Fruit fly (Drosophila melanogaster): Measurements from ENCODE around the gene MED19.
A peak's percentile ranks its signal among the peaks of the same experiment; 100 is the strongest.
"Not testable (repeated sequence)": the region's sequence is repeated elsewhere in the genome, so short reads cannot be mapped to it uniquely, and the experiment has no call there.

Gene MED19

DNA sequence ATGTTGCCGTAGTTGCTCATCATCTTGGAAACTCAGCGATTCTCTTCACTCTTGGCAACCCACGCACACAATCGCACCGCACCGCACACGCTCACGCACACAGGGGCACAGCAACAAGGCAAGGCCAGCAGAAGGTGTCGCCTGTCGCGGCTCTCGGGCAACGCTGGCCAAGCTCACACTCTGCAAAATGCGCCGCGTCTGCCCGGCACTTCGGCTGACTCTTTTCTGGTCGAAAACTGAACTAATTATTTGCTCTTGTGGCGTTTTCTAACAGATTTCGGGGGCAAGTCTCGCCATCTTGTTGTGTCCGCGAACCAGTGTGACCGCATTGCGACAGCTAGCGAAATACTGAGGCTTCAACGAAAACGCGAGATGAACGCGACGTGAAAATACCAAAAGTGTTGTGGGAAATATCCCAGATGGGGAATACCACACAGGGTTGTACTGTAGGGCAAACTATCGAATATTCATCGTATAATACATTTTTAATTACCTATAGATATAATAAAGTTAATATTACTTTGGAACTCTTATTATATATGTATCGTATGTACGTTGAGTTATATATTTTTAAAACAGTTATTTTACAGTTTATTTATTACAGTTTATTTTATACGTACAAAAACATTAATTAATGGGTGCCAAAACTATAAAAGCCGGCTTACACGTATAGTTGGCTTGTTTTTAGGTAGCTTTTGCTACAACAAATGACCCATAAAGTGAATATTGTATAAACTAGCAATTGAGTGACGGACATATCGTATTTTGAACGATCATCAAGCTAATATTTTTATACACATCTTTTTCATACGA lies at the start of gene MED19, which contains the start of gene CG7430:
TSS of gene MED19 (minus strand) at position 333 of the 813 bp plus-strand sequence.
TSS of gene CG7430 (plus strand) at position 748 of the 813 bp plus-strand sequence.
- peak; percentile 19 to 28 for TF ChIP-seq CTCF (optimal IDR thresholded peaks at IDR 0.05)
- no peak for TF ChIP-seq CG8478 (optimal IDR thresholded peaks at IDR 0.05)

DNA sequence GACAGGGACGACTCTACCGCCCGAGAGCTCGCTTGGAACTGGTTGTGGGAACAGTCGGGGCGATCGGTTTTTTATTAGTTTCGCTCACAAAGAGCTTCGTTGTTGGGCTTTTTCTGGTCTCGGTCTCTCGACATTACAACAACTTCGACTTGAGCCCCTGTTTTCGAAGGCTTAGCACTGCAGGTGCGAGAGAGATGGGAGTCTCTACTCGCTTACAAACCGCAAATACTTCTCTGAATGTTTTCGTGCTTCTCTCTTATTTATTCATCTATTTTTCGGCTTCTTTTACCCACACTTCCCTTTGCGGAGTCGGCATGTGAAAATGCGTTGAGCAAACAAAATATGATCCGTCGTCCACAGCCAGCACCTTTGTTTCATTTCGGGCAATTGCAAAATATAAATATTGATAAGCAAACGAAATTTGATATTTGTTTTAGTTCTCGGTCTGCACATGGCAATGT lies 49.5 kb upstream of the MED19 start, which contains the start of gene Tsp74F:
TSS of gene Tsp74F (minus strand) at position 48 of the 461 bp plus-strand sequence.
- TF ChIP-seq CTCF (optimal IDR thresholded peaks at IDR 0.05) (no peak), CG8478 (optimal IDR thresholded peaks at IDR 0.05) (no peak)

DNA sequence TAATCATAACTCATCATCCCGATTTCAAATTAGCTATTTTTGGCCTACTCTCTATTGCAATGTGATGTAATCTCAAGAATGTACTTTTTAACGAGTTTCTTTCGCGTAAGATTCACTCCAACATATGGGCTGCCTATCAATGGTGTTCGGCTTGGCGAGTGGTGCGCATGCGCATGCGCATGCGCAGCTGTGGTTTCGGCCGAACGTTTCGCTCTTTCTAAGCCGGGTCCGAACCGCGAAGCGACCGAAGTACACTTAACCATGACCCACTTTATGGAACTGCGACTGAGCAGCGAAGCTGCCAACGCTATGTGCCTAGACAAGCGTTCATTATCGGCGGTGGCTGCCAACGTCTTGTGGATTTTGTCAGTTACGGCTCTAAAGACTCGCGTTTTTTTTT lies 47.4 kb upstream of the MED19 start:
- TF ChIP-seq CG8478 (optimal IDR thresholded peaks at IDR 0.05) (no peak), CTCF (optimal IDR thresholded peaks at IDR 0.05) (no peak)

DNA sequence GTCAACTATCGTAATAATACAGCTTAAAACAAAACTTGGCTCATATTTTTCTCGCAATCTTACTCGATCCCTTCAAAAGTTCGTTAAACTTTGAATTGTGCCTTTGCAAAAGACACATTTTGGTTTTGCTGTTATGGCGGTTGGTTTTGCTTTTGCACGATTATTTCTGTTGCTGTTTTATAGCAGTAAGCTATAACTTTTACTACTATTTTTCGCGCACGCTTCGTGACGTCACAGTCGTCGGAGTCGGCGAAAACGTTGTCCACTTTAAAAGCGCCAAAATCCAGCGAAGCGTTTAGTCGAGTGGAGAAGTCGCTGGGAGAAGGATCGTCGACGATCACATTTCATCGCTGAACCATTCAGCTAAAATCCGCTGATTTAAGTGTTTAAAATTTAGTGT lies 41.1 kb upstream of the MED19 start, which contains the start of gene CG7402:
TSS of gene CG7402 (plus strand) at position 313 of the 400 bp plus-strand sequence.
- TF ChIP-seq CG8478 (optimal IDR thresholded peaks at IDR 0.05), result no peak
- no peak for TF ChIP-seq CTCF (optimal IDR thresholded peaks at IDR 0.05)

DNA sequence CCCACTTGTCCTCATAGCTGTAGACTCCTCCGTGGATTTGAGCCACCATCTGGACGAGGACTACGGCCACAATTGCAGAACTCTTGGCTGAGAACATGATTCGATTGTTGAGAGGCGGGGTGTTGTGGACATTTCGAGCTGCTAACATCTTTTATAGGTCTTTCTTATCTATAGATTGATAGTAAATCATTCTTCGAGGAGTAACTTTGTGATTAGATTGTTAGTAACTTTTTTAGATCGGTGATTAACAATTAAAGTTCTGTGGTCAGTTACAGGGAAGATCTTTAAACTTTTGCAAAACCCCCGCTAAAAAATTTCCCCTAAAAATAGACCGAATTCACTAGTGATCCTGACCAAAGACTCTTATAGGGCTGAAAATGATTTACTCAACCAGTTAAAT lies 40.2 kb upstream of the MED19 start, which contains the start of gene CG16775:
TSS of gene CG16775 (minus strand) at position 101 of the 400 bp plus-strand sequence.
- no peak for TF ChIP-seq CG8478 (optimal IDR thresholded peaks at IDR 0.05)
- no peak for TF ChIP-seq CTCF (optimal IDR thresholded peaks at IDR 0.05)

DNA sequence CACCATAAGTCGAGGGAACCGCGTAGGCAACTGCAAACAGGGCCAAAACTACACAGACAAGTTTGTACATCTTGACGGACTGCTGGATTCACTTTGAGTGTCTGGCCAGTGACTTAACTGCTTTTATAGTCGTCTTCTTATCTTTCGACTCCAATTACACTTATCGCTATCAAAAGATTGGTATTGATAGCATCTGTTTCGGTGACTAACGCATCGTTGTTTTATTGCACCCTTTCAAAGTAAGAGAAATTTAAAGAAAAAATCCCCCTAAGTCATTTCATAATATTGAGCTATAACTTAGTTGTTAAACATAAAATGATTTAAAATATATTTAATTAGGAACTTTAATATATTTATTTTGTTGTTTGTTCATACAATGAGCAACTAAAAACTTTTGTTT lies 38.0 kb upstream of the MED19 start, which contains the start of gene CG5506:
TSS of gene CG5506 (minus strand) at position 101 of the 400 bp plus-strand sequence.
- no peak for TF ChIP-seq CTCF (optimal IDR thresholded peaks at IDR 0.05)
- TF ChIP-seq CG8478 (optimal IDR thresholded peaks at IDR 0.05), result no peak

DNA sequence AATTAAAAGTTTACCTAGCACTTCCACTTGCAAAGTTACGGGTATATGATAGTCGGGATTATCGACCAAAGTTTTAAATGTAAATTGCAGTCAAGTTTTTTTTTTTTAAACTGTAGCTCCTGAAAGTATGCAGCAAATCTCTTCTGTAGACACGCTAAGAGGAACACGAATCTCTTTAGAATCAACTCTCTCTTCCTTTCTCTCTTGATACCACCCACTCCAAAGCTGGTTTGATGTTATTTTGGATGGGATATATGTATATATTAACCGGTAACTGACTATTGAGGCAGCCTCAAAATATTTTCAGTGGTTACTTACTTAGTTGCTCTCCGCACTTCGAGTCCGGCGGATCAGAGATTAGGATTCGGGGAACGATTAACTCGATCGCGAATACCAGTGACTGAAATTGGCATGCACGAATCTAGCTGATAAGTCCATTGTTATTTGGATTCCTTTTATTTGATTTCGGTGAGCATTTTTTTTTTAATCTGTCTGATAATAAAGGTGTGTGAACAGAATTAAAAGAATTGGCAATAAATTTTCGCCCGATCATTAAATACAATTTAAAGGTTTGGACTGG lies 32.6 kb upstream of the MED19 start, which contains the start of gene CG7408:
TSS of gene CG7408 (plus strand) at position 316 of the 580 bp plus-strand sequence.
- TF ChIP-seq CG8478 (optimal IDR thresholded peaks at IDR 0.05) (no peak), CTCF (optimal IDR thresholded peaks at IDR 0.05) (no peak)

DNA sequence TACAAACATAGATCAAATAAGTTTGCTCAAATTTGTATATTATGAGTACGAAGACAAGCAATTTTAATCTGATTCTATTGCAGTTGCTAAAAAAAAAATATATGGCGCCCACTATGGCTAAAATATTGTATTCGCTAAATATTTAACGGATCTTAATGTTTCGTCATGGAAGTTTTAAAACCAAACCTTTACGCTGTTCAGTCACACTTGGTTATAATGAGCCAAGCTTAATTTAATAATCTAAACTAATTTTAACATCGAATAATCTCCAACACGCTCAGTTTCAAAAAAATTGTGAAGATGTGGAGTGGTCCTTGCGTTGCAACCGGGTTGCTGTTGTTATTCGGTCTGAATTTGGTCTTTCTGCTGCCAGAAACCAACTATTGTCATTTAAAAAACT lies 11.9 kb upstream of the MED19 start, which contains the start of gene CG34002:
TSS of gene CG34002 (plus strand) at position 301 of the 400 bp plus-strand sequence.
- not testable (repeated sequence) for TF ChIP-seq CTCF, CG8478 (optimal IDR thresholded peaks at IDR 0.05)

DNA sequence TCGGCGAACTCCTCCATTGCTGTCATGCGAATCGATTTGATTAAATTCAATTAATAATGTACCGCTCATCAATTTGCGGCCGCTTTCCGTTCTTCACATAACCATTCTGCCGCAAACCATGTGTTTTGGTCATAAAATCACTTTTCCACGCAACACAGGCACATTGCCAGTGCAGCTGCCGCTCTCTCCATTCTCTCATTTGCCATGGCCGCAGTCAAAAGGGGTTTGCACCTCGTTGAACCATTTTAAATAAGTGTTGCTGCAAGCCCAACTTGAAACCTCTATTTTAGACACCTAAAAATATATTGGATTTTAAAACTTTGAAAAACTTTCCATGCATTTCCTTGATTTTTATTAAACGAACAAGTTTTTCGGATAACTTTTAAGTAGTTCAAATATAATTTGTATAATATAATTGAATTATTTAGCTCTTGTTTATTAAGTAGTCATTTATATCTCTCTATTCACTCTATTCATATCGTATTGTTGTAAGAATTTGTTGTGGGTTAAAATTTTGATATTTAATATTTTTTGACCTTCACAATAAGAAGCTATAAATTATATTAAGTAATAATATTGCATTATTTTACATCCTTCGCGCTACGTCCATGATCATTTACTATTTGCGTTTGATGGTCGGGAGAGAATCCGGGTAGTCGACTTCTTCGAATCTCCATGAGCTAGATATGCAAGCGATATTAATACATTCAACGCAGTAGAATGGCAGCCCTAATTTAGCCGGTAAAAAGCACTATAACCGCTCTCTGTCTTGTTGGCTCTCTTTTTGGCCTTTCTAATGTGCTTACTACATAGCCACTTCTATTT lies 10.6 kb upstream of the MED19 start, which contains the start of gene CG5535:
TSS of gene CG5535 (minus strand) at position 140 of the 825 bp plus-strand sequence.
- no peak for TF ChIP-seq CG8478 (optimal IDR thresholded peaks at IDR 0.05)
- no peak for TF ChIP-seq CTCF (optimal IDR thresholded peaks at IDR 0.05)

DNA sequence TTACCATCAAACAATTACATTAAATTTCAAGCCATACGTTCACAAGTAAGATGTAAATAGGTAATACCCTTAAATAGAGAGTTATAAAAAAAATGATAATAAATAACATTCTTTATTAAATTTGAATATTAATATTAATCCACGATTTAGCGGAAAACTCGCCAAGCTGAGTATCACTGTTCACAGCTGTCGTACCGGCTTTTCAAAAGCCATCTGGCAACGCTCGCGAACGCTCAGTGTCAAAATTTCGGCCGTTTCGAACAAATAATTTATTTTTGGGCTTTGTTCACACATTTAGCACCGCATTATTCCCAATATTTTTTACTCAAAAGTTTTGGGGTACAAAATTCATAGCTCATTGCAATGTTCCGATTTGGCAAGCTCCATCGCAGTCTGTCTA lies 3.2 kb upstream of the MED19 start, which contains the start of gene TrpRS-m:
TSS of gene TrpRS-m (plus strand) at position 211 of the 400 bp plus-strand sequence.
- TF ChIP-seq CTCF (optimal IDR thresholded peaks at IDR 0.05) (no peak), CG8478 (optimal IDR thresholded peaks at IDR 0.05) (no peak)

DNA sequence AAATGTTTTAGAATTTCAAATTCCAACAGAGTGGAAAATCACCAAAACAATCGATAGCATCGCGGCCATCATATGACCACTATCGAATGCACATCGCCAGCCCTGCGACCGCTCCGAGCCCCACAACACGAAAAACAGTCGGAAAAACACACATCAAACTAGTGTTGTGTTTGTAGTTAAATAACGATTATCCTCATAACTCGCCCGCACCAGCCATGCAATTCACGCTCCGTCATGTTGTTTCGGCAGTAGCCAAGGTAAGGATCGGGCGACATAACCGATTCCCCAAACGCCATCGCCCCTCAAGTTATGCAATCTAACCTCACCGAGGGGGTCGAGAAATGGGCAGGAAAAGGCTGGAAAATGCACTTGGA lies 668 bp upstream of the MED19 start:
- TF ChIP-seq CTCF (optimal IDR thresholded peaks at IDR 0.05), result no peak
- no peak for TF ChIP-seq CG8478 (optimal IDR thresholded peaks at IDR 0.05)

DNA sequence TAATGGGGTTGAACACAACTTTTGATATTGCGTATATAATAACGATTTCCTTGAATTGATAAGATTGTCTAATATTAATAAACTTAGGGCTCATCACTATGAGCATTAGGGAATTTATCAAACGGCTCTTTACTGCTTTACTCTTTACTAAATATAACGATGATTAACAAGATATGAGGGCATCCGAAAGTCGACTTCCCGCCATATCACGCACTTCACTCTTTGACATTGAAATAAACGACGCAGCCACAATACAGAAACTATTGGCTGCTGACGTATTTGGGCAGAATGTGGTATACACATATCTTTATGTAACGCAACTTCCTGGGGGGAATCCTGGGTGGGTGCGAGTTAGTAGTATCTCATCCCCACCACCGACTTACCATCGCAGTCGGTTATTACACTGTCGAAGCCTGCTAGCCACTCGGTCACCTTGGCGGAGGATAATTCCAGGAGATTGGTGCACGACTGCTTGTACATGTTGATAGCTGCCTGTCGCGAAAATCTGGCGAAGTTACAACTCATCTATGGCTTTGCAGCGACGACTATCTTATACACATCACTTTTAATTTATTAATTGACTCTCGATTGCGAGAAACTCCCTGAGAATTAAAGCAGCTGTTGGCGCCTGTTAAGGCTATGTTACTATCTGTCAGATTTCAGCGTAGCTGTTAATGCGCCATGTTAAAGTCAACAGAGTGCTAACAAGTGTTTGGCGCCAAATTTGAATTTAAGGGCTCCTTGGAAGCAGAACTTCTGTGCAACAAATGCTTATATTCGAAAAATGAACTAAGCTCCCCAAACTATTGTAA lies 3.2 kb downstream of the MED19 start, which contains the start of gene CG5567:
TSS of gene CG5567 (minus strand) at position 653 of the 812 bp plus-strand sequence.
- TF ChIP-seq CG8478 (optimal IDR thresholded peaks at IDR 0.05), result no peak
- no peak for TF ChIP-seq CTCF (optimal IDR thresholded peaks at IDR 0.05)

DNA sequence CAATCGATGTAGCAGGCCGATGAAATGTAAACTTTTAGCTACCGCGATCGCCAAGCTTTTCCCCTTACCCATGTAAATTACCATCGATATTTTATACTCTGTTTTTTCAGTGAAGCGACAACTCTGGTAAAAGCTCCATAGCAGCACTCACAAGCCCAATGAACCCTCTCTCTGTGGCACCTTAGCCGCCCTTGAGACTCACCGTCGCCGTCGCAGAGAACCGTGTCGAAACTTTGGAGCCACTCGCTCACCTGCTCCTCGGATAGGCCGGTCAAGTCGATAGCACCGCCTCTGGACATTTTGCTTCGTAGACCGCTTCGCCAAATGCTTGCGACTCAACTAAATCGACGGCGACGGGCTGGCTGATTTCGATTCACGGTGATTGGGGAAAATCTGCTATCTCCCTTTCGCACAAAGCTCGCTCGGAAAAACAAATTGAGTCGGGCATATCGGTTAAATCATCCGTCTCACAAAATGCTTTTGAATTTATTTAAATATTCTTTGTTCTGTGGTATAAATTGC lies 5.2 kb downstream of the MED19 start, which contains the start of gene CG5577:
TSS of gene CG5577 (minus strand) at position 343 of the 522 bp plus-strand sequence.
- TF ChIP-seq CG8478 (optimal IDR thresholded peaks at IDR 0.05), result no peak
- TF ChIP-seq CTCF (optimal IDR thresholded peaks at IDR 0.05), result no peak
